Worm (Caenorhabditis elegans) whole organism, early embryonic: ENCODE data around the gene C30H6.5.

Source experiments
- B0310.2 ChIP-seq: sonication (generic microtip); optimal IDR thresholded peaks from 2 replicates; lab custom pipeline; 2016; ENCODE audit warnings: mild to moderate bottlenecking, missing genetic modification characterization, missing compliant biosample characterization
- ama-1 ChIP-seq: fragments of 150-350 bp; optimal IDR thresholded peaks from 2 replicates; lab custom pipeline; 2014
- ceh-36 ChIP-seq: sonication (generic microtip); optimal IDR thresholded peaks from 2 replicates; lab custom pipeline; 2016; ENCODE audit warnings: missing genetic modification characterization, inconsistent platforms, missing compliant biosample characterization
- hmbx-1 ChIP-seq: sonication (generic microtip); optimal IDR thresholded peaks from 2 replicates; lab custom pipeline; 2016; ENCODE audit warnings: mild to moderate bottlenecking, missing genetic modification characterization, missing compliant biosample characterization
- hmg-4 ChIP-seq: fragments of 200-800 bp; sonication (Bioruptor generic); optimal IDR thresholded peaks from 2 replicates; lab custom pipeline; 2018; ENCODE audit warnings: mild to moderate bottlenecking, missing genetic modification characterization, missing compliant biosample characterization
- hnd-1 ChIP-seq: sonication (generic microtip); optimal IDR thresholded peaks from 2 replicates; lab custom pipeline; 2016; ENCODE audit warnings: missing genetic modification characterization, missing compliant biosample characterization
- scrt-1 ChIP-seq: fragments of 200-800 bp; sonication (Bioruptor generic); IDR thresholded peaks from 2 replicates; pipeline ENCODE4 v1.3.6; 2022; ENCODE audit warnings: missing genetic modification characterization, missing compliant biosample characterization
- sea-1 ChIP-seq: fragments of 200-800 bp; sonication (Bioruptor generic); conservative IDR thresholded peaks from 2 replicates; pipeline ENCODE4 v1.3.6; 2022; ENCODE audit warnings: missing genetic modification characterization, missing compliant biosample characterization
- tbx-11 ChIP-seq: fragments of 200-800 bp; sonication (Bioruptor generic); IDR thresholded peaks from 2 replicates; pipeline ENCODE4 v1.3.6; 2022; ENCODE audit warnings: missing genetic modification characterization, missing compliant biosample characterization
- tbx-37 ChIP-seq: fragments of 200-800 bp; sonication (Bioruptor generic); conservative IDR thresholded peaks from 2 replicates; pipeline ENCODE4 v1.3.6; 2022; ENCODE audit warnings: missing genetic modification reagents, missing genetic modification characterization, missing compliant biosample characterization

DNA sequence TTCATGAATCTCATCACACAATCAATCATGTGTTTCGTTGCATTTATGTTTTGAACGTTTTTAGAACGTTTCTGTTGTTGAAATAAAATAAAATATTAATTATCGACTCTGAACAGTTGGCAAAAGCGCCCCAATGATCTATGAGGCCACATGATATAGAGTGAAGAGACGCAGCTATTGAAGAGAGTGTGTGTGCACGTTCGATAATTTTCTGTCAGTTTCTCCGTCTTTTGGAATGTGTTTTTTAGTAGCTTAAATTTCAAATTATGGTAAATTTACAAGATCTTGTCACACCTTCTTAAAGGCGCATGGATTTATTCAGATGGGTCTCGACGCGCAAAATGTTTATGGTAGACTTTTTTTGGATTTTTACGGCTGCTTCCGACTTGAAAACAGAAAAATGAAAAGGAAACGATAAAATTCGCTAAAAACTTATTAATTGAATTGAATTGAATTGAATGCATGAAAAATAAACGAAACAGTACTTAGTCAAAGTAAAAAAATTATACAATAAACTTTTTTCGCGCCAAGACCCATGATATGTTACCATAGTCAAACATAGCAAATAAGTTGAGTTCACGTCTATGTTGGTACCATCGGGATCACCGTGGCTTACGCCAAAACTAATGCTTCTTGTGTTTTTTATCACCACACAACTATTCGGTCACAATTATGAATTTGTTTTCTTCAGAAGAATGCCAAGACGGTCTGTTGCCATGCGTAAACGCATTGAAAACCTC is 37.9 kb upstream of the C30H6.5 start, which contains the start of gene C49C3.15:
- TF ChIP-seq B0310.2 (tag; lab: Kevin White, UChicago) (no peak), ama-1 (lab: Kevin White, UChicago) (no peak), sea-1 (GFP tag; lab: Robert Waterston, UW) (no peak), ceh-36 (tag; lab: Kevin White, UChicago) (no peak), tbx-11 (no peak), hmbx-1 (tag; lab: Kevin White, UChicago) (no peak), hmg-4 (GFP tag; lab: Kevin White, UChicago) (no peak), hnd-1 (tag; lab: Kevin White, UChicago) (no peak), tbx-37 (GFP tag; lab: Robert Waterston, UW) (no peak), scrt-1 (GFP tag; lab: Robert Waterston, UW) (no peak)
